Fruit fly (Drosophila melanogaster) whole organism, prepupa: Measurements from ENCODE around the gene CG42369.
A peak's percentile ranks its signal among the peaks of the same experiment; 100 is the strongest.

ENCODE experiments used
- CG6854 ChIP-seq: fragments of 200-800 bp; sonication (Bioruptor generic); optimal IDR thresholded peaks from 2 replicates; lab custom pipeline; 2017; ENCODE audit warnings: missing biosample characterization, mild to moderate bottlenecking, missing genetic modification characterization
- Gug ChIP-seq: fragments of 200-800 bp; sonication (Bioruptor generic); IDR thresholded peaks from 2 replicates; pipeline ENCODE4 v1.3.6; 2022; ENCODE audit warnings: missing biosample characterization, missing genetic modification characterization
- fkh ChIP-seq: fragments of 200-800 bp; sonication (Bioruptor generic); optimal IDR thresholded peaks from 3 replicates; lab custom pipeline; 2017; ENCODE audit warnings: missing biosample characterization, mild to moderate bottlenecking, missing genetic modification characterization, moderate library complexity

- TF ChIP-seq CG6854: no peak
- TF ChIP-seq fkh (GFP tag; lab: Kevin White, UChicago): peak; percentile 68
- no peak for TF ChIP-seq Gug
Measured at dm6 chr2L:6351809-6352182, 45.3 kb downstream of the CG42369 start.
